Worm (Caenorhabditis elegans): ENCODE data around the gene ZK402.2.

- TF ChIP-seq egl-27 (tag; optimal IDR thresholded peaks at IDR 0.05) (no peak), aha-1 (tag; optimal IDR thresholded peaks at IDR 0.05) (no peak), nhr-11 (tag; optimal IDR thresholded peaks at IDR 0.05) (no peak), dpl-1 (GFP tag; optimal IDR thresholded peaks at IDR 0.05) (no peak), ztf-11 (tag; optimal IDR thresholded peaks at IDR 0.05) (no peak), efl-1 (optimal IDR thresholded peaks at IDR 0.05) (no peak), efl-1 (GFP tag; optimal IDR thresholded peaks at IDR 0.05 in 1 of 2) (no peak), ces-1 (GFP tag; optimal IDR thresholded peaks at IDR 0.05) (no peak), blmp-1 (tag; optimal IDR thresholded peaks at IDR 0.05) (no peak), tbx-2 (tag; optimal IDR thresholded peaks at IDR 0.05) (no peak), mep-1 (tag; optimal IDR thresholded peaks at IDR 0.05) (no peak), aly-2 (tag; optimal IDR thresholded peaks at IDR 0.05) (no peak), unc-62 (GFP tag; optimal IDR thresholded peaks at IDR 0.05) (no peak), lin-35 (GFP tag; optimal IDR thresholded peaks at IDR 0.05) (no peak)
Measured at ce11 chrX:1424509-1424908, 21.0 kb downstream of the ZK402.2 start, which contains the start of gene F19G12.3.

All from whole organism, L1 larva.